Worm (Caenorhabditis elegans) whole organism, L4 larva: ENCODE measurements around the gene mps-1.

Experiments
- F26F4.8 ChIP-seq: fragments of 200-800 bp; sonication (Bioruptor generic); conservative IDR thresholded peaks from 2 replicates; pipeline ENCODE4 v1.3.6; 2022; ENCODE audit warnings: missing genetic modification characterization, missing compliant biosample characterization
- ZK546.5 ChIP-seq, 2 experiments: sonication (generic microtip); optimal IDR thresholded peaks; 2 replicates each; lab custom pipeline; 2017; ENCODE audit warnings: missing biosample characterization in 2 of 2, missing genetic modification characterization in 2 of 2
- lim-7 ChIP-seq: fragments of 200-800 bp; sonication (Bioruptor generic); IDR thresholded peaks from 2 replicates; pipeline ENCODE4 v1.3.6; 2022; ENCODE audit warnings: missing genetic modification characterization, missing compliant biosample characterization
- lin-38 ChIP-seq: fragments of 200-800 bp; sonication (Bioruptor generic); IDR thresholded peaks from 2 replicates; pipeline ENCODE4 v1.3.6; 2022; ENCODE audit warnings: missing genetic modification reagents, missing genetic modification characterization, missing compliant biosample characterization
- mdl-1 ChIP-seq, 2 experiments: fragments of 150-350 bp in 1 of 2; sonication (generic microtip) in 1 of 2; optimal IDR thresholded peaks; 2 replicates each; lab custom pipeline; 2014 to 2017; ENCODE audit warnings: missing biosample characterization in 2 of 2, missing genetic modification characterization in 2 of 2
- mep-1 ChIP-seq: fragments of 150-350 bp; sonication (generic microtip); optimal IDR thresholded peaks from 3 replicates; lab custom pipeline; 2014; ENCODE audit warnings: missing biosample characterization, missing genetic modification characterization
- nhr-6 ChIP-seq: fragments of 150-350 bp; optimal IDR thresholded peaks from 2 replicates; lab custom pipeline; 2014; ENCODE audit warnings: missing biosample characterization, missing genetic modification characterization
- snpc-4 ChIP-seq: fragments of 150-350 bp; optimal IDR thresholded peaks from 2 replicates; lab custom pipeline; 2014; ENCODE audit warnings: missing biosample characterization, missing genetic modification characterization
- tra-1 ChIP-seq: fragments of 200-800 bp; sonication (Bioruptor generic); IDR thresholded peaks from 2 replicates; pipeline ENCODE4 v1.3.6; 2022; ENCODE audit warnings: missing genetic modification reagents, missing genetic modification characterization, missing compliant biosample characterization
- unc-62 ChIP-seq, 3 experiments: fragments of 150-350 bp in 1 of 3; sonication (generic microtip); optimal IDR thresholded peaks in 2 of 3; peaks in 1 of 3; 1 replicate in 1 of 3; 2 replicates in 2 of 3; lab custom pipeline; 2014 to 2017; ENCODE audit warnings: missing biosample characterization in 3 of 3, missing genetic modification characterization in 3 of 3, missing genetic modification reagents in 3 of 3, missing genotype in 1 of 3
- ztf-11 ChIP-seq: fragments of 150-350 bp; optimal IDR thresholded peaks from 2 replicates; lab custom pipeline; 2014; ENCODE audit warnings: missing biosample characterization, missing genetic modification characterization

DNA sequence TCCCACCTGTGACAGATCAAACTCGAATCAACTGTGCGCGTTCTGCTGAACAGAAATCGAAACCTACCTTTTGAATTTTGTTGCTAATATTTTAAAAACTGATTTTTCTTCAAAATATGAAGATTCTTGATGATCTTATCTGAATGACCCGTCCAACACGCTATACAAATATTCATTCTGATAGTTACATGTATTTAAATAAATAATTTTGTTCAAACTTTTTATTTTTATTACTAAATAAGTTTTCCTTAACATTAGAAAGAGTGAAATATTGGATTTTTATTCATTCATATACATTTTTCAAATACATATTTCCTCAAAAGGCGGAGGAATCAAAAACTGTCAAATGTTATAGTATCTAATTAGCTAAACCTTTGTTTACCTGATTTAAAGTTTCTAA lies 26.2 kb downstream of the mps-1 start, which contains the start of gene F13H8.8:
- TF ChIP-seq F26F4.8 = no peak
- TF ChIP-seq tra-1 (GFP tag; lab: Robert Waterston, UW) = no peak
- TF ChIP-seq mep-1 (tag; lab: Kevin White, UChicago) = no peak
- TF ChIP-seq nhr-6 (tag; lab: Kevin White, UChicago) = no peak
- TF ChIP-seq unc-62 (GFP tag; optimal IDR thresholded peaks at IDR 0.05 in 1 of 2; lab: Kevin White, UChicago) = no peak
- no peak for TF ChIP-seq unc-62 (tag; optimal IDR thresholded peaks at IDR 0.05; lab: Kevin White, UChicago)
- TF ChIP-seq snpc-4 (tag; lab: Kevin White, UChicago) = no peak
- no peak for TF ChIP-seq ztf-11
- no peak for TF ChIP-seq lin-38
- TF ChIP-seq lim-7 (GFP tag; lab: Robert Waterston, UW) = no peak
- no peak for TF ChIP-seq ZK546.5 (tag; optimal IDR thresholded peaks at IDR 0.05; lab: Kevin White, UChicago)
- TF ChIP-seq mdl-1 (tag; optimal IDR thresholded peaks at IDR 0.05; lab: Kevin White, UChicago) = no peak
